Fruit fly (Drosophila melanogaster): ENCODE data around the gene Hand.

Hand gene

dm6 chr2L:10294798-10295669 is at the start of gene Hand:
Hand (minus strand) TSS chr2L:10295385.
- no peak for TF ChIP-seq CG32121 (GFP tag; IDR thresholded peaks at IDR 0.05)
- no peak for TF ChIP-seq Pif1B (GFP tag; optimal IDR thresholded peaks at IDR 0.05)
- TF ChIP-seq Ets98B (GFP tag; IDR thresholded peaks at IDR 0.05), result no peak
- no peak for TF ChIP-seq CG14655 (GFP tag; optimal IDR thresholded peaks at IDR 0.05)
- no peak for TF ChIP-seq CG15710 (tag; optimal IDR thresholded peaks at IDR 0.05)
- no peak for TF ChIP-seq EcR (GFP tag; optimal IDR thresholded peaks at IDR 0.05)
- TF ChIP-seq CG8159 (tag; optimal IDR thresholded peaks at IDR 0.05), result no peak
- no peak for TF ChIP-seq CG17806 (tag; optimal IDR thresholded peaks at IDR 0.05)
- TF ChIP-seq CG8301 (tag; optimal IDR thresholded peaks at IDR 0.05), result no peak
- no peak for TF ChIP-seq D1 (tag; optimal IDR thresholded peaks at IDR 0.05)
- TF ChIP-seq gl (tag; optimal IDR thresholded peaks at IDR 0.05), result no peak
- no peak for TF ChIP-seq CG9948 (tag; optimal IDR thresholded peaks at IDR 0.05)
- TF ChIP-seq CG34367 (tag; optimal IDR thresholded peaks at IDR 0.05), result no peak

DNA sequence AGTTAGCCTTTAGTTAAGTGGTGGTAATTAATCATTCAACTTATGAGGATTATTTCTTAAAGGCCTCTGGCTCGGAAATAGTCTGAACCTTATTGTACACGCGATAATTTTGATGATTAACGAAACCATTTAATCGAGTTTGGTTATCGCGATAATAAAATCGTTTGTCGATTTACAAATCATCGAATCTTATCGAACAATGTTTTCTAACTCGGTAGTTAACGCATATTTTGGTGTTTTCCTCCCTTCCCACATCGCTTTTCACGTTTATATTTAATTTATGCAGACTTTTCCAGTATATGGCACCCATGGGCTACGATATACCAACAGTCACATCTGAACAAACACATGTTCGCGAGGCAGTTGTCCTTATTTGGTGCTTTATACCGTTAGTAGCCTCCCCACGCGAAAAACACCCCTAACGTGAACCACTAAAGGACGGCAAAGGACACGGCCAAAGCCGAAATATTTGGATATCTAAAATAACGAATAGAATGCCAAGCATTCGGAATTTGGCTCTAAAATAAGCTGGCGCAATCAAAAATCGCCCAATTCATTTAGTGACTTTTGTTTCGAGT is 48.9 kb upstream of the Hand start, which contains the start of gene Frmd5:
Gene Frmd5, plus strand, starts transcription at position 414 of the 578 bp plus-strand sequence.
- no peak for TF ChIP-seq gl (tag; optimal IDR thresholded peaks at IDR 0.05)
- TF ChIP-seq CG13204 (GFP tag; optimal IDR thresholded peaks at IDR 0.05), result no peak
- no peak for TF ChIP-seq CG9948 (tag; optimal IDR thresholded peaks at IDR 0.05)
- TF ChIP-seq CG34367 (tag; optimal IDR thresholded peaks at IDR 0.05), result no peak
- TF ChIP-seq CG15710 (tag; optimal IDR thresholded peaks at IDR 0.05), result no peak
- no peak for TF ChIP-seq CG8301 (tag; optimal IDR thresholded peaks at IDR 0.05)
- TF ChIP-seq Snoo (tag; optimal IDR thresholded peaks at IDR 0.05), result no peak
- TF ChIP-seq CG14655 (GFP tag; optimal IDR thresholded peaks at IDR 0.05), result no peak
- TF ChIP-seq EcR (GFP tag; optimal IDR thresholded peaks at IDR 0.05), result no peak
- no peak for TF ChIP-seq CG32121 (GFP tag; IDR thresholded peaks at IDR 0.05)
- TF ChIP-seq CG12605 (GFP tag; IDR thresholded peaks at IDR 0.05), result no peak
- TF ChIP-seq CG10348 (GFP tag; IDR thresholded peaks at IDR 0.05), result no peak
- TF ChIP-seq fd96Ca (GFP tag; IDR thresholded peaks at IDR 0.05), result no peak

- TF ChIP-seq CG13204 (GFP tag; optimal IDR thresholded peaks at IDR 0.05), result no peak
- no peak for TF ChIP-seq CG14655 (GFP tag; optimal IDR thresholded peaks at IDR 0.05)
- no peak for TF ChIP-seq Pif1B (GFP tag; optimal IDR thresholded peaks at IDR 0.05)
- no peak for TF ChIP-seq CG12605 (GFP tag; IDR thresholded peaks at IDR 0.05)
- no peak for TF ChIP-seq CG8159 (tag; optimal IDR thresholded peaks at IDR 0.05)
- no peak for TF ChIP-seq CG34367 (tag; optimal IDR thresholded peaks at IDR 0.05)
- TF ChIP-seq Pif1A (GFP tag; optimal IDR thresholded peaks at IDR 0.05), result no peak
- no peak for TF ChIP-seq CG32121 (GFP tag; IDR thresholded peaks at IDR 0.05)
- no peak for TF ChIP-seq rn (GFP tag; IDR thresholded peaks at IDR 0.05)
These were observed 47.3 kb upstream of the Hand start, which contains the start of gene Sps2 for dm6 chr2L:10342471-10342870. Sps2 (plus strand) TSS chr2L:10342594.

dm6 chr2L:10341405-10341804 is 46.2 kb upstream of the Hand start, which contains the start of gene CG31715:
CG31715 (plus strand) TSS chr2L:10341616.
- TF ChIP-seq CG34367 (tag; optimal IDR thresholded peaks at IDR 0.05), result no peak
- TF ChIP-seq rn (GFP tag; IDR thresholded peaks at IDR 0.05), result no peak
- peak; percentile 7 for TF ChIP-seq CG17806 (tag; optimal IDR thresholded peaks at IDR 0.05)
- no peak for TF ChIP-seq CG10348 (GFP tag; IDR thresholded peaks at IDR 0.05)
- no peak for TF ChIP-seq fd96Ca (GFP tag; IDR thresholded peaks at IDR 0.05)
- TF ChIP-seq EcR (GFP tag; optimal IDR thresholded peaks at IDR 0.05), result no peak
- TF ChIP-seq CG12605 (GFP tag; IDR thresholded peaks at IDR 0.05), result no peak
- TF ChIP-seq D1 (tag; optimal IDR thresholded peaks at IDR 0.05), result no peak
- TF ChIP-seq Snoo (tag; optimal IDR thresholded peaks at IDR 0.05), result peak; percentile 13
- TF ChIP-seq CG13204 (GFP tag; optimal IDR thresholded peaks at IDR 0.05), result no peak
- no peak for TF ChIP-seq CG32121 (GFP tag; IDR thresholded peaks at IDR 0.05)
- peak; percentile 6 for TF ChIP-seq CG15710 (tag; optimal IDR thresholded peaks at IDR 0.05)
- TF ChIP-seq CG9948 (tag; optimal IDR thresholded peaks at IDR 0.05), result peak; percentile 4
- no peak for TF ChIP-seq Ets98B (GFP tag; IDR thresholded peaks at IDR 0.05)
- no peak for TF ChIP-seq CG14655 (GFP tag; optimal IDR thresholded peaks at IDR 0.05)
- no peak for TF ChIP-seq Pif1A (GFP tag; optimal IDR thresholded peaks at IDR 0.05)
- no peak for TF ChIP-seq CG4496 (GFP tag; IDR thresholded peaks at IDR 0.05)
- no peak for TF ChIP-seq CG8301 (tag; optimal IDR thresholded peaks at IDR 0.05)
- no peak for TF ChIP-seq CG8159 (tag; optimal IDR thresholded peaks at IDR 0.05)
- TF ChIP-seq gl (tag; optimal IDR thresholded peaks at IDR 0.05), result no peak
- no peak for TF ChIP-seq Pif1B (GFP tag; optimal IDR thresholded peaks at IDR 0.05)

dm6 chr2L:10339841-10340240 is 44.7 kb upstream of the Hand start:
- no peak for TF ChIP-seq rn (GFP tag; IDR thresholded peaks at IDR 0.05)
- TF ChIP-seq CG8301 (tag; optimal IDR thresholded peaks at IDR 0.05), result no peak
- no peak for TF ChIP-seq CG32121 (GFP tag; IDR thresholded peaks at IDR 0.05)
- no peak for TF ChIP-seq Pif1B (GFP tag; optimal IDR thresholded peaks at IDR 0.05)
- TF ChIP-seq gl (tag; optimal IDR thresholded peaks at IDR 0.05), result no peak
- no peak for TF ChIP-seq CG12605 (GFP tag; IDR thresholded peaks at IDR 0.05)
- no peak for TF ChIP-seq CG34367 (tag; optimal IDR thresholded peaks at IDR 0.05)
- TF ChIP-seq fd96Ca (GFP tag; IDR thresholded peaks at IDR 0.05), result no peak
- TF ChIP-seq CG13204 (GFP tag; optimal IDR thresholded peaks at IDR 0.05), result no peak
- TF ChIP-seq D1 (tag; optimal IDR thresholded peaks at IDR 0.05), result no peak
- no peak for TF ChIP-seq CG14655 (GFP tag; optimal IDR thresholded peaks at IDR 0.05)
- TF ChIP-seq CG9948 (tag; optimal IDR thresholded peaks at IDR 0.05), result no peak
- no peak for TF ChIP-seq CG15710 (tag; optimal IDR thresholded peaks at IDR 0.05)
- no peak for TF ChIP-seq CG17806 (tag; optimal IDR thresholded peaks at IDR 0.05)
- no peak for TF ChIP-seq Ets98B (GFP tag; IDR thresholded peaks at IDR 0.05)
- TF ChIP-seq Pif1A (GFP tag; optimal IDR thresholded peaks at IDR 0.05), result no peak
- no peak for TF ChIP-seq Snoo (tag; optimal IDR thresholded peaks at IDR 0.05)
- no peak for TF ChIP-seq CG4496 (GFP tag; IDR thresholded peaks at IDR 0.05)

All from whole organism, pupa.